Worm (Caenorhabditis elegans) whole organism, L1 larva: Measurements from ENCODE around the gene clec-137.

Source experiments
- alr-1 ChIP-seq: fragments of 200-800 bp; sonication (Bioruptor generic); optimal IDR thresholded peaks from 2 replicates; lab custom pipeline; 2018; ENCODE audit warnings: borderline replicate concordance, mild to moderate bottlenecking, missing genetic modification characterization, missing compliant biosample characterization
- mep-1 ChIP-seq: fragments of 150-350 bp; optimal IDR thresholded peaks from 2 replicates; lab custom pipeline; 2014; ENCODE audit warnings: missing biosample characterization, missing genetic modification characterization

DNA sequence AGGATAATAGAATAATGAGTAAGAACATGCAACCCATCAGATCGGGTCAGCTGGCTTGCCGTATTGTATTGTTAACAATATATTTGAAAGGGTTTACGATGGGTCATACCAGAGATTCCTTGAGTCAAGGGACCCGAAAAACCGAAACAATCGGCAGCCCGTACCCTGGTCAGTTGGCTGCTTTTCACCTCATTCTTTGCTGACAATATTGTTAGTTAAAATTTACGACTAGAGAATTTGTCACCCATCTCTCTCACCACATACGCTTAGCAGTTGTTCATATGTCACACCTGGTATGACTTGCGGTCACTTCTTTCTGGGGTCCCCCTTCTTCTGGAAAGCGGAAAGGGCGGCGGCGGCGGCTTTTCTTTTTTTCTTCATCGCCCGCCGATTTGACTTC, 36.8 kb downstream of the clec-137 start:
- TF ChIP-seq alr-1 (tag; lab: Kevin White, UChicago) (no peak), mep-1 (no peak)
